Worm (Caenorhabditis elegans) whole organism, early embryonic: ENCODE results near the gene unc-84.

Experiments
- B0310.2 ChIP-seq: sonication (generic microtip); optimal IDR thresholded peaks from 2 replicates; lab custom pipeline; 2016; ENCODE audit warnings: mild to moderate bottlenecking, missing genetic modification characterization, missing compliant biosample characterization
- F13C5.2 ChIP-seq: sonication (generic microtip); optimal IDR thresholded peaks from 2 replicates; lab custom pipeline; 2017; ENCODE audit warnings: mild to moderate bottlenecking, missing genetic modification characterization, inconsistent platforms, missing compliant biosample characterization
- aly-1 ChIP-seq: sonication (generic microtip); optimal IDR thresholded peaks from 2 replicates; lab custom pipeline; 2016; ENCODE audit warnings: missing genetic modification characterization, missing compliant biosample characterization
- ama-1 ChIP-seq: fragments of 150-350 bp; optimal IDR thresholded peaks from 2 replicates; lab custom pipeline; 2014
- ceh-13 ChIP-seq: fragments of 200-800 bp; sonication (Bioruptor generic); optimal IDR thresholded peaks from 2 replicates; lab custom pipeline; 2018; ENCODE audit warnings: mild to moderate bottlenecking, missing genetic modification characterization, missing compliant biosample characterization
- ceh-36 ChIP-seq: sonication (generic microtip); optimal IDR thresholded peaks from 2 replicates; lab custom pipeline; 2016; ENCODE audit warnings: missing genetic modification characterization, inconsistent platforms, missing compliant biosample characterization
- ets-7 ChIP-seq: sonication (generic microtip); optimal IDR thresholded peaks from 2 replicates; lab custom pipeline; 2016; ENCODE audit warnings: missing genotype, missing genetic modification characterization, missing compliant biosample characterization
- flt-1 ChIP-seq: fragments of 200-800 bp; sonication (Bioruptor generic); IDR thresholded peaks from 2 replicates; pipeline ENCODE4 v1.3.6; 2022; ENCODE audit warnings: missing genetic modification characterization, missing compliant biosample characterization
- hmbx-1 ChIP-seq: sonication (generic microtip); optimal IDR thresholded peaks from 2 replicates; lab custom pipeline; 2016; ENCODE audit warnings: mild to moderate bottlenecking, missing genetic modification characterization, missing compliant biosample characterization
- hmg-4 ChIP-seq: fragments of 200-800 bp; sonication (Bioruptor generic); optimal IDR thresholded peaks from 2 replicates; lab custom pipeline; 2018; ENCODE audit warnings: mild to moderate bottlenecking, missing genetic modification characterization, missing compliant biosample characterization
- hnd-1 ChIP-seq: sonication (generic microtip); optimal IDR thresholded peaks from 2 replicates; lab custom pipeline; 2016; ENCODE audit warnings: missing genetic modification characterization, missing compliant biosample characterization
- pes-1 ChIP-seq: fragments of 200-800 bp; sonication (Bioruptor generic); IDR thresholded peaks from 2 replicates; pipeline ENCODE4 v1.3.6; 2022; ENCODE audit warnings: missing genetic modification reagents, missing genetic modification characterization, missing compliant biosample characterization
- scrt-1 ChIP-seq: fragments of 200-800 bp; sonication (Bioruptor generic); IDR thresholded peaks from 2 replicates; pipeline ENCODE4 v1.3.6; 2022; ENCODE audit warnings: missing genetic modification characterization, missing compliant biosample characterization
- sea-1 ChIP-seq: fragments of 200-800 bp; sonication (Bioruptor generic); conservative IDR thresholded peaks from 2 replicates; pipeline ENCODE4 v1.3.6; 2022; ENCODE audit warnings: missing genetic modification characterization, missing compliant biosample characterization
- tbx-11 ChIP-seq: fragments of 200-800 bp; sonication (Bioruptor generic); IDR thresholded peaks from 2 replicates; pipeline ENCODE4 v1.3.6; 2022; ENCODE audit warnings: missing genetic modification characterization, missing compliant biosample characterization
- tbx-37 ChIP-seq: fragments of 200-800 bp; sonication (Bioruptor generic); conservative IDR thresholded peaks from 2 replicates; pipeline ENCODE4 v1.3.6; 2022; ENCODE audit warnings: missing genetic modification reagents, missing genetic modification characterization, missing compliant biosample characterization
- tra-4 ChIP-seq: sonication (generic microtip); optimal IDR thresholded peaks from 2 replicates; lab custom pipeline; 2017; ENCODE audit warnings: missing genetic modification characterization, missing compliant biosample characterization

Gene unc-84

DNA sequence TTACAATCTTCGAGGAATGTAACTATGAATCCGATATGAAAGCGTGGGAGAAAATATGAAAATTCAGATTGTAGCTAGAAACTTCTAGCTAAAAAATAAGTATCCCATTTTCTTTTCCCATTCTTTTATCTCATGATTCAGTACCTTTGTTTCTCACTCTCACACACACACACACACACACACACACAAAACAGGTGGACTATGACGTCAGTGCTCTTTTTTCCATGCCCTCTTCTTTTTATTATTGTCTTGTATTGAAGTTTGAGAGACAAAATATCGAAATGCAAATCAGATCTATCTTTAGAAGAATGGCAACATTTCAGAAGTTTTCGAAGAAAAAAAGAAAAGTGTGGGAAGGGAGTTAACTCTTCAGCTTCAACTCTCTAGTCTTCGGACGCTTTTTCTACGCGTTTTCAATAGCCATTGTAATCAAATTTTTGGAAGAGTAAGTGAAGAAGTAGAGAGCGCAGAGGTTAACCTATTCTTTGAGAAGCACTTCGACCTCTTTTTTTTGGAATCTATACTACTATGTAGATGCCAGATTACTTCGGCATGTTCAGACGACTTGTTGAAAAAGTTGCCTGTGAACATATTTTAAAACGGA is 49.4 kb downstream of the unc-84 start:
- TF ChIP-seq sea-1 (GFP tag; lab: Robert Waterston, UW), result no peak
- no peak for TF ChIP-seq ets-7 (tag; lab: Kevin White, UChicago)
- no peak for TF ChIP-seq ceh-13 (GFP tag; lab: Kevin White, UChicago)
- no peak for TF ChIP-seq aly-1 (tag; lab: Kevin White, UChicago)
- no peak for TF ChIP-seq flt-1
- no peak for TF ChIP-seq B0310.2 (tag; lab: Kevin White, UChicago)
- no peak for TF ChIP-seq tbx-11
- no peak for TF ChIP-seq hmbx-1 (tag; lab: Kevin White, UChicago)
- no peak for TF ChIP-seq hmg-4 (GFP tag; lab: Kevin White, UChicago)
- TF ChIP-seq scrt-1 (GFP tag; lab: Robert Waterston, UW), result no peak
- no peak for TF ChIP-seq hnd-1 (tag; lab: Kevin White, UChicago)
- no peak for TF ChIP-seq F13C5.2 (tag; lab: Kevin White, UChicago)
- TF ChIP-seq tbx-37, result no peak
- no peak for TF ChIP-seq pes-1 (GFP tag; lab: Robert Waterston, UW)
- no peak for TF ChIP-seq ama-1 (lab: Kevin White, UChicago)
- TF ChIP-seq tra-4, result no peak

ce11 chrX:13637526-13637925 is 53.0 kb downstream of the unc-84 start:
- TF ChIP-seq flt-1, result no peak
- no peak for TF ChIP-seq hmg-4 (GFP tag; lab: Kevin White, UChicago)
- no peak for TF ChIP-seq F13C5.2 (tag; lab: Kevin White, UChicago)
- no peak for TF ChIP-seq B0310.2 (tag; lab: Kevin White, UChicago)
- TF ChIP-seq tbx-37, result no peak
- no peak for TF ChIP-seq tra-4
- no peak for TF ChIP-seq ceh-36 (tag; lab: Kevin White, UChicago)
- no peak for TF ChIP-seq sea-1 (GFP tag; lab: Robert Waterston, UW)
- no peak for TF ChIP-seq pes-1 (GFP tag; lab: Robert Waterston, UW)
- no peak for TF ChIP-seq ets-7 (tag; lab: Kevin White, UChicago)
- TF ChIP-seq hmbx-1 (tag; lab: Kevin White, UChicago), result no peak
- no peak for TF ChIP-seq hnd-1 (tag; lab: Kevin White, UChicago)
- no peak for TF ChIP-seq aly-1 (tag; lab: Kevin White, UChicago)
- TF ChIP-seq scrt-1 (GFP tag; lab: Robert Waterston, UW), result no peak

ce11 chrX:13638351-13638958 is 53.9 kb downstream of the unc-84 start:
- TF ChIP-seq hnd-1 (tag; lab: Kevin White, UChicago) (no peak), tbx-37 (no peak), pes-1 (GFP tag; lab: Robert Waterston, UW) (no peak), ama-1 (lab: Kevin White, UChicago) (no peak), tra-4 (no peak), hmg-4 (GFP tag; lab: Kevin White, UChicago) (no peak), hmbx-1 (tag; lab: Kevin White, UChicago) (no peak), aly-1 (tag; lab: Kevin White, UChicago) (no peak), scrt-1 (GFP tag; lab: Robert Waterston, UW) (no peak)
